Worm (Caenorhabditis elegans) whole organism, early embryonic: ENCODE results near the gene C32H11.3.

Experiments
- B0310.2 ChIP-seq: sonication (generic microtip); optimal IDR thresholded peaks from 2 replicates; lab custom pipeline; 2016; ENCODE audit warnings: mild to moderate bottlenecking, missing genetic modification characterization, missing compliant biosample characterization
- F13C5.2 ChIP-seq: sonication (generic microtip); optimal IDR thresholded peaks from 2 replicates; lab custom pipeline; 2017; ENCODE audit warnings: mild to moderate bottlenecking, missing genetic modification characterization, inconsistent platforms, missing compliant biosample characterization
- aly-1 ChIP-seq: sonication (generic microtip); optimal IDR thresholded peaks from 2 replicates; lab custom pipeline; 2016; ENCODE audit warnings: missing genetic modification characterization, missing compliant biosample characterization
- ama-1 ChIP-seq: fragments of 150-350 bp; optimal IDR thresholded peaks from 2 replicates; lab custom pipeline; 2014
- ceh-13 ChIP-seq: fragments of 200-800 bp; sonication (Bioruptor generic); optimal IDR thresholded peaks from 2 replicates; lab custom pipeline; 2018; ENCODE audit warnings: mild to moderate bottlenecking, missing genetic modification characterization, missing compliant biosample characterization
- ceh-36 ChIP-seq: sonication (generic microtip); optimal IDR thresholded peaks from 2 replicates; lab custom pipeline; 2016; ENCODE audit warnings: missing genetic modification characterization, inconsistent platforms, missing compliant biosample characterization
- ets-7 ChIP-seq: sonication (generic microtip); optimal IDR thresholded peaks from 2 replicates; lab custom pipeline; 2016; ENCODE audit warnings: missing genotype, missing genetic modification characterization, missing compliant biosample characterization
- flt-1 ChIP-seq: fragments of 200-800 bp; sonication (Bioruptor generic); IDR thresholded peaks from 2 replicates; pipeline ENCODE4 v1.3.6; 2022; ENCODE audit warnings: missing genetic modification characterization, missing compliant biosample characterization
- hmbx-1 ChIP-seq: sonication (generic microtip); optimal IDR thresholded peaks from 2 replicates; lab custom pipeline; 2016; ENCODE audit warnings: mild to moderate bottlenecking, missing genetic modification characterization, missing compliant biosample characterization
- hmg-4 ChIP-seq: fragments of 200-800 bp; sonication (Bioruptor generic); optimal IDR thresholded peaks from 2 replicates; lab custom pipeline; 2018; ENCODE audit warnings: mild to moderate bottlenecking, missing genetic modification characterization, missing compliant biosample characterization
- hnd-1 ChIP-seq: sonication (generic microtip); optimal IDR thresholded peaks from 2 replicates; lab custom pipeline; 2016; ENCODE audit warnings: missing genetic modification characterization, missing compliant biosample characterization
- pes-1 ChIP-seq: fragments of 200-800 bp; sonication (Bioruptor generic); IDR thresholded peaks from 2 replicates; pipeline ENCODE4 v1.3.6; 2022; ENCODE audit warnings: missing genetic modification reagents, missing genetic modification characterization, missing compliant biosample characterization
- scrt-1 ChIP-seq: fragments of 200-800 bp; sonication (Bioruptor generic); IDR thresholded peaks from 2 replicates; pipeline ENCODE4 v1.3.6; 2022; ENCODE audit warnings: missing genetic modification characterization, missing compliant biosample characterization
- sea-1 ChIP-seq: fragments of 200-800 bp; sonication (Bioruptor generic); conservative IDR thresholded peaks from 2 replicates; pipeline ENCODE4 v1.3.6; 2022; ENCODE audit warnings: missing genetic modification characterization, missing compliant biosample characterization
- tbx-11 ChIP-seq: fragments of 200-800 bp; sonication (Bioruptor generic); IDR thresholded peaks from 2 replicates; pipeline ENCODE4 v1.3.6; 2022; ENCODE audit warnings: missing genetic modification characterization, missing compliant biosample characterization
- tbx-37 ChIP-seq: fragments of 200-800 bp; sonication (Bioruptor generic); conservative IDR thresholded peaks from 2 replicates; pipeline ENCODE4 v1.3.6; 2022; ENCODE audit warnings: missing genetic modification reagents, missing genetic modification characterization, missing compliant biosample characterization
- tra-4 ChIP-seq: sonication (generic microtip); optimal IDR thresholded peaks from 2 replicates; lab custom pipeline; 2017; ENCODE audit warnings: missing genetic modification characterization, missing compliant biosample characterization

Gene C32H11.3

DNA sequence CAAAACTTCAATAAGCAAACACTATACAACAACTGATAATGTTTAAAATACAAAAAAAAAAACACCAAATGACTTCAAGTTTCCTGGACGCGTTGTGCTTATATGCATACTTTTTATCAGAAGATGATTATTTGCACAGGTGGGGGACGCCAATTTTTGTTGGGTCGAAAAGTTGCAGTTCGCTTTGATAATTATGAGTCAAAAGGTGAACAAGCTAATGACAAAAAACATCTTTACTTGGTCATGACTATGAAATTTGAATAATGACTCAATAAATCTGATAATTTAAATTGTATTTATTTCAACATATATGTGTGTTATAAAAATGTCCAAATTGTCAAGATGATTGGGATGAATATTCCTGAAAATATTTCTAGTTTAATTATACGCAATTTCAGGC, 35.2 kb upstream of the C32H11.3 start, which contains the start of gene ZK896.4:
TSS of gene ZK896.4 (minus strand) at position 101 of the 400 bp plus-strand sequence.
- TF ChIP-seq ceh-36 (tag; lab: Kevin White, UChicago) (no peak), sea-1 (GFP tag; lab: Robert Waterston, UW) (no peak), tbx-11 (no peak), aly-1 (no peak)

DNA sequence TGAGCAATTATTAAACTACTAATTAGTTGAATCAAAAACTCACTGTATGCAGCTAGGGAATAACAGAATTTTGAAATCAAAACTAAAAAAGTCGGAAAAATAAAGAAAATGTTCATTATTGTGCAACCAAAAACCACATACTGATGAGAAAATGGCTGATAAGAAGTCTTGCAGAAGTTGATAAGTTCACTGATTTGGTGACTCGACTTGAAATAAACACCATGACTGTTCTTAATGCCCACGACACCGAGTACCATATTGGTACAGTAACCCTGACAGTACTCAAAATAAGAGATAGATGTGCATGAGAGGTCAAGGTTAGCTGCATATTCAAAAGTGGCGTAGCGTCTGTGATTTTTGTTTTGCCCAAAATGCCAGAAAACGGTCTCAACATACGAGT, 32.3 kb upstream of the C32H11.3 start:
- no peak for TF ChIP-seq scrt-1 (GFP tag; lab: Robert Waterston, UW)
- no peak for TF ChIP-seq flt-1 (GFP tag; lab: Robert Waterston, UW)
- TF ChIP-seq hnd-1 = no peak
- no peak for TF ChIP-seq ceh-13 (GFP tag; lab: Kevin White, UChicago)
- no peak for TF ChIP-seq ets-7 (tag; lab: Kevin White, UChicago)
- no peak for TF ChIP-seq pes-1 (GFP tag; lab: Robert Waterston, UW)
- TF ChIP-seq tbx-37 (GFP tag; lab: Robert Waterston, UW) = no peak
- TF ChIP-seq sea-1 (GFP tag; lab: Robert Waterston, UW) = no peak
- no peak for TF ChIP-seq ama-1 (lab: Kevin White, UChicago)
- no peak for TF ChIP-seq F13C5.2 (tag; lab: Kevin White, UChicago)
- TF ChIP-seq aly-1 = no peak
- TF ChIP-seq ceh-36 (tag; lab: Kevin White, UChicago) = no peak
- no peak for TF ChIP-seq tra-4 (tag; lab: Kevin White, UChicago)
- no peak for TF ChIP-seq tbx-11
- TF ChIP-seq B0310.2 (tag; lab: Kevin White, UChicago) = no peak

DNA sequence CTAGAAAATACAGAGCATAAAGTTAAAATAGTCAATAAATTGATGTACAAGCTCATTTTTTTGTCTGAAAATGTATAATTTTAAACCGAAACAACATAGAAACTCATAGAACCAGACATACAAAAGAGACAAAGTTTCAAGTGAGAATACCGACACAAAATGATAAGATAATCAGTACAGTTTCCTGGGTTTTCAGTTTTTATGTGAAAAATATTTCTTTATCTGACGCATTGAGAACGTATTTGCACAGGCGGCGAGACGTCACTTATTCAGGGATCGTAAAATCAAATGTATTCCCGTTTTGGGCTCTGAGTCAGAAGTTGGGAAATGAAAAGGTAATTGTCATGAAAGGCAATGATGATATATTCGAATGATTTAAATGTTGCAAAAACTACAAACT, 27.9 kb upstream of the C32H11.3 start, which contains the start of gene K08D8.6:
TSS of gene K08D8.6 (minus strand) at position 64 of the 400 bp plus-strand sequence.
- TF ChIP-seq ama-1 (lab: Kevin White, UChicago) = no peak
- no peak for TF ChIP-seq tbx-11
- no peak for TF ChIP-seq aly-1
- no peak for TF ChIP-seq tbx-37 (GFP tag; lab: Robert Waterston, UW)
- no peak for TF ChIP-seq tra-4 (tag; lab: Kevin White, UChicago)
- no peak for TF ChIP-seq hmbx-1 (tag; lab: Kevin White, UChicago)
- TF ChIP-seq hmg-4 = no peak
- TF ChIP-seq ets-7 (tag; lab: Kevin White, UChicago) = no peak
- no peak for TF ChIP-seq ceh-13 (GFP tag; lab: Kevin White, UChicago)
- TF ChIP-seq F13C5.2 (tag; lab: Kevin White, UChicago) = no peak

DNA sequence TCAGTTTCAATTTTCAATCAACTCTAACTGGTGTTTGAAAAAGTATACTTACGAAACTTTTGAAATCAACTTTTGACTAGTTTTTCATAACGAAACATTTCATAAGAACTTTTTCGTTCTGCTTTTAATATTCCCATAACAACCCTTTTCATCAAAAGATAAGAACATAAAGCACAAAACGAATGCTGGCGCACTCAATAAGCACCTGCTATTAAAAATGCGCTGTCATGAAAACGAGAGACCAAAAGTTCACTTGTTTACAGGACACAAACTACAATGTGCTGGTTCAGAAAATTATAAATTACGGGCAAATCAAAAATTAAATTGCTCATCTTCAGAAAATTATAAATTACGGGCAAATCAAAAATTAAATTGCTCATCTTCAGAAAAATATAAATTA, 27.3 kb upstream of the C32H11.3 start:
- no peak for TF ChIP-seq aly-1
- TF ChIP-seq flt-1 (GFP tag; lab: Robert Waterston, UW) = no peak
- no peak for TF ChIP-seq F13C5.2 (tag; lab: Kevin White, UChicago)
- no peak for TF ChIP-seq ceh-36 (tag; lab: Kevin White, UChicago)
- no peak for TF ChIP-seq hmg-4
- no peak for TF ChIP-seq tbx-11

DNA sequence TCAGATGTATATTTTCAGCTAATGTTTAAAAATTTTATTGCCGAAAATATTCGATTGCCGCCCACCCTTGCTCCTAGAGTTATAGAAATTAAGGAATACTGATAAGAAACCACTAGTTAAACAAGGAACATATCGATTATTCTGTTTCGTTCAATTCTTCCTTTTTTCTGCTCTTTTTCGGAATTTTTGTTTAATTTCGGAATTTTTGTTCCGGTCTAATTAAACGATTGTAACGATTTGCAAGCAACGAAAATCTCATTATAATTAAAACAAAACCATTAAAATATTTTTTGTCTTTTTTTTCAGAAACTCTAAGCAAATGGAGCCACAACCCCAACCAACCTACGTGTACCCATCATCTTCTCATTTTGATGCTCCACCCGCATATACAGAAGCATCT, 26.2 kb upstream of the C32H11.3 start, which contains the start of gene K08D8.1:
TSS of gene K08D8.1 (plus strand) at position 301 of the 400 bp plus-strand sequence.
- TF ChIP-seq F13C5.2 (tag; lab: Kevin White, UChicago) = no peak
- TF ChIP-seq tbx-37 (GFP tag; lab: Robert Waterston, UW) = no peak
- TF ChIP-seq ama-1 (lab: Kevin White, UChicago) = no peak
- no peak for TF ChIP-seq hnd-1
- TF ChIP-seq hmbx-1 (tag; lab: Kevin White, UChicago) = no peak
- no peak for TF ChIP-seq sea-1 (GFP tag; lab: Robert Waterston, UW)
- no peak for TF ChIP-seq ets-7 (tag; lab: Kevin White, UChicago)
- TF ChIP-seq tbx-11 = no peak
- TF ChIP-seq ceh-36 (tag; lab: Kevin White, UChicago) = no peak
- TF ChIP-seq scrt-1 (GFP tag; lab: Robert Waterston, UW) = no peak
- no peak for TF ChIP-seq aly-1
- no peak for TF ChIP-seq B0310.2 (tag; lab: Kevin White, UChicago)
- TF ChIP-seq flt-1 (GFP tag; lab: Robert Waterston, UW) = no peak
- no peak for TF ChIP-seq hmg-4
- TF ChIP-seq pes-1 (GFP tag; lab: Robert Waterston, UW) = no peak
- no peak for TF ChIP-seq ceh-13 (GFP tag; lab: Kevin White, UChicago)

DNA sequence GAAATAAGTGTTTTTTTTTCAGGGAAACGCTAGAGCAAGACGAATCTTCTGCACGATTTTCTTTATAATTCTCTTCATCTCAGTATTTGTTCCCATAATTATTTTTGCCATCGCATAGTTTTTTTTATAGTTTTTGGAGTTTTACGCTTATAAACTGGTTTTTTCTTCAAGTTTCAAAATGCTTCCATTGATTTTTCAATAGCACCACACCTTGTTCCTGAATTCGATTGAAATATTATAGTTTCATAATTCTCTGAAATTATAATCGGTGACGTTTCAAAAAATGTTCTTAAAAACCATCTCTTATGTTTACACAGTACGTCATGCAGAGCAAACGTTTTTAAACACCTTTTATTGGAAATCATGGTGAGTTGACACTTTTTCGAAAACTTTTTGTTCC, 25.2 kb upstream of the C32H11.3 start, which contains the start of gene K08D8.12:
TSS of gene K08D8.12 (plus strand) at position 301 of the 400 bp plus-strand sequence.
- TF ChIP-seq ama-1 (lab: Kevin White, UChicago) = no peak
- TF ChIP-seq hmg-4 = no peak
- TF ChIP-seq ceh-13 (GFP tag; lab: Kevin White, UChicago) = no peak
- no peak for TF ChIP-seq B0310.2 (tag; lab: Kevin White, UChicago)
- no peak for TF ChIP-seq pes-1 (GFP tag; lab: Robert Waterston, UW)
- TF ChIP-seq aly-1 = no peak

DNA sequence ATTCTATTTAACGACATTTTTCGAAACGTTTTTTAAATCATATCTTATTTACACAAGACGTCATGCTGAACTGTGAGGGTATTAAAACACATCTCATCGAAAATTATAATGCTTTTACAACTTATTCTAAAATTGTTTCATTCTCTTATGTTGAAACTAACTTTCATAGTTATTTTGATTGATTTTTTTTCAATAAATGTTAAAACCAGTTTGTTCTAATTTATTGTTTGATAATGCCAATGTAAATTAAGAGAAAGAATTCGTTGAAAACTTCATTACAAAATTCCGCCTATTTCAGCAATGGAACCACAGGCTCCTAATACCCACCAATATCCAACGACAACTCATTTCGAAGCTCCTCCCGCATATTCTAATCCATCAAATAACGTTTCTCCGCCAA, 23.4 kb upstream of the C32H11.3 start, which contains the start of gene K08D8.11:
TSS of gene K08D8.11 (plus strand) at position 301 of the 400 bp plus-strand sequence.
- TF ChIP-seq sea-1 (GFP tag; lab: Robert Waterston, UW) (no peak), F13C5.2 (tag; lab: Kevin White, UChicago) (no peak), hmbx-1 (tag; lab: Kevin White, UChicago) (no peak), tbx-11 (no peak), ceh-13 (GFP tag; lab: Kevin White, UChicago) (no peak), hnd-1 (no peak), tra-4 (tag; lab: Kevin White, UChicago) (no peak), scrt-1 (GFP tag; lab: Robert Waterston, UW) (no peak), pes-1 (GFP tag; lab: Robert Waterston, UW) (no peak), flt-1 (GFP tag; lab: Robert Waterston, UW) (no peak), ama-1 (lab: Kevin White, UChicago) (no peak), hmg-4 (no peak), ceh-36 (tag; lab: Kevin White, UChicago) (no peak), aly-1 (no peak), B0310.2 (tag; lab: Kevin White, UChicago) (no peak)
